Fruit fly (Drosophila melanogaster): ENCODE data around the gene CG7387.

- TF ChIP-seq CG11617 (GFP tag; optimal IDR thresholded peaks at IDR 0.05) (no peak), CG1620 (GFP tag; optimal IDR thresholded peaks at IDR 0.05) (no peak), pad (GFP tag; optimal IDR thresholded peaks at IDR 0.05) (no peak), tj (GFP tag; optimal IDR thresholded peaks at IDR 0.05) (no peak), CG5204 (GFP tag; optimal IDR thresholded peaks at IDR 0.05) (no peak), toe (GFP tag; optimal IDR thresholded peaks at IDR 0.05) (no peak), CG7101 (tag; optimal IDR thresholded peaks at IDR 0.05) (no peak), CG14711 (tag; optimal IDR thresholded peaks at IDR 0.05) (no peak), Mnt (GFP tag; optimal IDR thresholded peaks at IDR 0.05) (no peak), cic (GFP tag; optimal IDR thresholded peaks at IDR 0.05) (no peak), CG7045 (GFP tag; optimal IDR thresholded peaks at IDR 0.05) (no peak), CG12768 (GFP tag; optimal IDR thresholded peaks at IDR 0.05) (no peak)
Measured at dm6 chr3L:8189234-8189633, 3.7 kb downstream of the CG7387 start.
